Worm (Caenorhabditis elegans) whole organism, L3 larva: Measurements from ENCODE around the gene hars-1.

Experiments used
- elt-3 ChIP-seq, 3 experiments: fragments of 150-350 bp in 1 of 3; sonication (generic microtip) in 2 of 3; optimal IDR thresholded peaks; 2 replicates in 2 of 3; 4 replicates in 1 of 3; lab custom pipeline; 2014 to 2017; ENCODE audit warnings: missing biosample characterization in 3 of 3, missing genetic modification characterization in 3 of 3
- nfya-1 ChIP-seq: sonication (generic microtip); optimal IDR thresholded peaks from 2 replicates; lab custom pipeline; 2017; ENCODE audit warnings: missing genetic modification characterization, mild to moderate bottlenecking, missing compliant biosample characterization, antibody characterized with exemption, moderate library complexity; ENCODE audit not compliant: insufficient read depth
- nhr-77 ChIP-seq: fragments of 150-350 bp; optimal IDR thresholded peaks from 2 replicates; lab custom pipeline; 2014; ENCODE audit warnings: missing biosample characterization, missing genetic modification characterization

DNA sequence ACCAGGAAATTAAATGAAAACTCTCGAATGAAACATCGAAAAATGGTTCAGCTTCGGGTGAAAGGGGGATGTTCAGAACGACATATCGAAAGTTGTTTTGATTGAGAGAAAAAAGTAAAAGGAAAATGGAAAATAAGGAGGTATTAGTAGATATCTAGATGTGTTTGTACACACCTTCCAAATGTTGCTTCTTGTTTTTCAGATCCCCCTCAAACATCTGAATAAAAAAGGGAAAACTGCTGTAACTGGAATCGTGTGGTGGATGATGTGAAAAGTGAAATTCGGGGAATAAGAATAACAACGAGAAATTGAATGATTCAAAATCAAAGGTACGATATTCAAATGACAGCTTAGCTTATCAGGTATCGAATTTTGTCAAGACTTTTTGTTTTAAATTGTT, 30.7 kb upstream of the hars-1 start, which contains the start of gene npax-3:
- no peak for TF ChIP-seq nhr-77
- TF ChIP-seq nfya-1 = no peak
- TF ChIP-seq elt-3 (tag; optimal IDR thresholded peaks at IDR 0.05; lab: Kevin White, UChicago) = no peak
